Fruit fly (Drosophila melanogaster) whole organism, wandering third instar larva: ENCODE measurements around the gene Eip74EF.

Experiments
- Abd-B ChIP-seq: fragments of >200 bp; optimal IDR thresholded peaks from 2 replicates; lab custom pipeline; 2017; ENCODE audit warnings: missing biosample characterization, missing genetic modification characterization
- CG32264 ChIP-seq: fragments of 200-800 bp; sonication (Bioruptor generic); optimal IDR thresholded peaks from 2 replicates; lab custom pipeline; 2016; ENCODE audit warnings: missing biosample characterization, missing genetic modification characterization
- CG9705 ChIP-seq: fragments of 200-800 bp; sonication (Bioruptor generic); optimal IDR thresholded peaks from 2 replicates; lab custom pipeline; 2018; ENCODE audit warnings: missing biosample characterization, mild to moderate bottlenecking, missing genetic modification characterization
- CrebA ChIP-seq: fragments of 200-800 bp; sonication (Bioruptor generic); optimal IDR thresholded peaks from 2 replicates; lab custom pipeline; 2016; ENCODE audit warnings: missing biosample characterization, mild to moderate bottlenecking, missing genetic modification characterization, borderline replicate concordance
- Dfd ChIP-seq: fragments of >200 bp; optimal IDR thresholded peaks from 2 replicates; lab custom pipeline; 2017; ENCODE audit warnings: missing biosample characterization, missing genetic modification characterization
- Dif ChIP-seq: fragments of 200-275, 200-300 bp; sonication (Bioruptor generic); optimal IDR thresholded peaks from 2 replicates; lab custom pipeline; 2018; ENCODE audit warnings: missing biosample characterization, missing genetic modification characterization; ENCODE audit not compliant: partially characterized antibody
- GATAd ChIP-seq: sonication (Bioruptor generic); optimal IDR thresholded peaks from 2 replicates; lab custom pipeline; 2016; ENCODE audit warnings: missing biosample characterization, missing genetic modification characterization
- HLH106 ChIP-seq: fragments of 200-800 bp; optimal IDR thresholded peaks from 3 replicates; lab custom pipeline; 2019; ENCODE audit warnings: missing biosample characterization, mild to moderate bottlenecking, missing genetic modification characterization, moderate library complexity
- Hnf4 ChIP-seq: fragments of 200-800 bp; sonication (Bioruptor generic); optimal IDR thresholded peaks from 2 replicates; lab custom pipeline; 2016; ENCODE audit warnings: missing biosample characterization, mild to moderate bottlenecking, missing genetic modification characterization
- Hr78 ChIP-seq: fragments of >200 bp; optimal IDR thresholded peaks from 2 replicates; lab custom pipeline; 2017; ENCODE audit warnings: missing biosample characterization, missing genetic modification characterization
- Hr83 ChIP-seq: fragments of 200-300 bp; sonication (Bioruptor generic); optimal IDR thresholded peaks from 2 replicates; lab custom pipeline; 2016; ENCODE audit warnings: missing biosample characterization, mild to moderate bottlenecking, missing genetic modification characterization, moderate library complexity; ENCODE audit not compliant: poor library complexity, severe bottlenecking
- Jra ChIP-seq: sonication (Bioruptor generic); optimal IDR thresholded peaks from 2 replicates; lab custom pipeline; 2016; ENCODE audit warnings: missing biosample characterization, missing genetic modification characterization
- Myc ChIP-seq: fragments of >200 bp; optimal IDR thresholded peaks from 2 replicates; lab custom pipeline; 2017
- N ChIP-seq: fragments of >200 bp; optimal IDR thresholded peaks from 2 replicates; lab custom pipeline; 2018; ENCODE audit warnings: missing biosample characterization, missing external identifiers, missing genetic modification characterization
- OdsH ChIP-seq: fragments of 200-800 bp; sonication (Bioruptor generic); optimal IDR thresholded peaks from 2 replicates; lab custom pipeline; 2016; ENCODE audit warnings: missing biosample characterization, mild to moderate bottlenecking, missing genetic modification characterization
- Rel ChIP-seq, 2 experiments: fragments of 200-800 bp; sonication (Bioruptor generic) in 1 of 2; optimal IDR thresholded peaks; 2 replicates in 1 of 2; 3 replicates in 1 of 2; lab custom pipeline; 2016 to 2019; ENCODE audit warnings: mild to moderate bottlenecking in 2 of 2, missing biosample characterization in 2 of 2, missing genetic modification characterization in 2 of 2, moderate library complexity in 1 of 2
- Sp1 ChIP-seq: fragments of 200-800 bp; sonication (Bioruptor generic); optimal IDR thresholded peaks from 3 replicates; lab custom pipeline; 2019; ENCODE audit warnings: missing biosample characterization, mild to moderate bottlenecking, missing genetic modification characterization, moderate library complexity
- Vsx2 ChIP-seq: fragments of 200-300, 225-300 bp; sonication (Bioruptor generic); optimal IDR thresholded peaks from 2 replicates; lab custom pipeline; 2018; ENCODE audit warnings: missing biosample characterization, missing genetic modification characterization; ENCODE audit not compliant: partially characterized antibody
- br ChIP-seq: fragments of 200-800 bp; sonication (Bioruptor generic); optimal IDR thresholded peaks from 2 replicates; lab custom pipeline; 2016; ENCODE audit warnings: missing biosample characterization, missing genetic modification characterization
- brk ChIP-seq: fragments of 200-800 bp; sonication (Bioruptor generic); optimal IDR thresholded peaks from 2 replicates; lab custom pipeline; 2016; ENCODE audit warnings: missing biosample characterization, mild to moderate bottlenecking, missing genetic modification characterization
- dl ChIP-seq, 2 experiments: fragments of 175-275, 200-275 bp in 1 of 2; fragments of 200-275 bp in 1 of 2; sonication (Bioruptor generic); optimal IDR thresholded peaks; lab custom pipeline; 2018; ENCODE audit warnings: mild to moderate bottlenecking in 2 of 2, missing biosample characterization in 2 of 2, missing genetic modification characterization in 2 of 2, moderate library complexity in 2 of 2; ENCODE audit not compliant: partially characterized antibody in 2 of 2, insufficient read depth in 1 of 2
- dmrt93B ChIP-seq: fragments of 200-800 bp; sonication (Bioruptor generic); optimal IDR thresholded peaks from 2 replicates; lab custom pipeline; 2018; ENCODE audit warnings: missing biosample characterization, mild to moderate bottlenecking, missing genetic modification characterization
- dsf ChIP-seq: sonication (Bioruptor generic); optimal IDR thresholded peaks from 2 replicates; lab custom pipeline; 2016; ENCODE audit warnings: missing biosample characterization, missing genetic modification characterization, borderline replicate concordance
- ey ChIP-seq: fragments of 200-800 bp; sonication (Bioruptor generic); optimal IDR thresholded peaks from 2 replicates; lab custom pipeline; 2016; ENCODE audit warnings: missing biosample characterization, missing genetic modification characterization
- foxo ChIP-seq, 2 experiments: fragments of 200-800 bp; sonication (Bioruptor generic); optimal IDR thresholded peaks; 2 replicates in 1 of 2; 3 replicates in 1 of 2; lab custom pipeline; 2016 to 2017; ENCODE audit warnings: missing biosample characterization in 2 of 2, missing genetic modification characterization in 2 of 2
- fru ChIP-seq: fragments of 200-800 bp; sonication (Bioruptor generic); optimal IDR thresholded peaks from 3 replicates; lab custom pipeline; 2016; ENCODE audit warnings: missing biosample characterization, mild to moderate bottlenecking, missing genetic modification characterization
- h ChIP-seq: fragments of 200-800 bp; sonication (Bioruptor generic); optimal IDR thresholded peaks from 3 replicates; lab custom pipeline; 2016; ENCODE audit warnings: missing biosample characterization, mild to moderate bottlenecking, missing genetic modification characterization
- jim ChIP-seq: fragments of 175-275, 200-325 bp; sonication (Bioruptor generic); optimal IDR thresholded peaks from 2 replicates; lab custom pipeline; 2016; ENCODE audit warnings: missing biosample characterization, mild to moderate bottlenecking, missing genetic modification characterization
- lola ChIP-seq: fragments of >200 bp; optimal IDR thresholded peaks from 2 replicates; lab custom pipeline; 2017; ENCODE audit warnings: missing biosample characterization, missing genetic modification characterization
- pan ChIP-seq: fragments of >200 bp; optimal IDR thresholded peaks from 2 replicates; lab custom pipeline; 2017
- psq ChIP-seq: fragments of 200-800 bp; sonication (Bioruptor generic); optimal IDR thresholded peaks from 3 replicates; lab custom pipeline; 2017; ENCODE audit warnings: missing biosample characterization, mild to moderate bottlenecking, missing genetic modification characterization, moderate library complexity
- rgr ChIP-seq: fragments of 200-800 bp; sonication (Bioruptor generic); optimal IDR thresholded peaks from 3 replicates; lab custom pipeline; 2016; ENCODE audit warnings: missing biosample characterization, mild to moderate bottlenecking, missing genetic modification characterization
- sage ChIP-seq: fragments of 200-800 bp; sonication (Bioruptor generic); optimal IDR thresholded peaks from 2 replicates; lab custom pipeline; 2016; ENCODE audit warnings: missing biosample characterization, mild to moderate bottlenecking, missing genetic modification characterization
- sv ChIP-seq: fragments of 200-800 bp; sonication (Bioruptor generic); optimal IDR thresholded peaks from 3 replicates; lab custom pipeline; 2016; ENCODE audit warnings: missing biosample characterization, missing genetic modification characterization
- tai ChIP-seq: sonication (Bioruptor generic); optimal IDR thresholded peaks from 2 replicates; lab custom pipeline; 2016; ENCODE audit warnings: missing biosample characterization, missing genetic modification characterization
- usp ChIP-seq: fragments of >200 bp; optimal IDR thresholded peaks from 2 replicates; lab custom pipeline; 2017; ENCODE audit warnings: missing biosample characterization, missing genetic modification characterization
- woc ChIP-seq: sonication (Bioruptor generic); optimal IDR thresholded peaks from 2 replicates; lab custom pipeline; 2016; ENCODE audit warnings: missing biosample characterization, mild to moderate bottlenecking, missing genetic modification characterization

The Eip74EF gene

DNA sequence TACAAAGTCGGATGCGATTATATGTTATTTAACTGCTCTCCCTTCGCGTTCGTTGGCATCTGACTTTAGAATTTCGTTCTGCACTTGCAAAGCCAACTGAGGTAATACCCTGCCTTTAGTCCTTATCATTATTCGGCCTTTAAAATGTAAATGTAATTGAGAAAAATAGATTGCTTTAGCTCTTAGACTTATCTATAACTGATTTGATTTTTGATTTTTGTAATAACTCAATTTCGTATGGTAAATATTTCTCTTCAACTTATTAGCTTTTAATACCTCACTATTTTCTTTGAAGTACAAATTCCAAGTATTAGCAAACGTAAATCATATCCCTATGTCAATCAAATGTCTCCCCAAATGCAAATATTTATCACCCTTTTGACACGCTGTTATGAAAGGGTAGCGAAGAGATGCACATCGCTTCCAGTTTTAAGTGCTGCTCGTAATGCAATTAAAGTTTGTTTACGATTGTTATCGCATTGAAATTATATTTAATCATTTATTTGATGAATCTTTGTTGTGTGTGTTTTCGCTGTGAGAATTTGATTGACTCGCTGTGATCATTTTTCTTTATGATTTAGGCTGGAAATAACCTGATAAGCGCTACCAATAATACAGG lies 5.2 kb upstream of the Eip74EF start:
- TF ChIP-seq GATAd (GFP tag; lab: Kevin White, UChicago), result no peak
- TF ChIP-seq HLH106, result no peak
- no peak for TF ChIP-seq foxo (GFP tag; optimal IDR thresholded peaks at IDR 0.05; lab: Kevin White, UChicago)
- TF ChIP-seq sage (GFP tag; lab: Kevin White, UChicago), result no peak
- TF ChIP-seq brk, result no peak

DNA sequence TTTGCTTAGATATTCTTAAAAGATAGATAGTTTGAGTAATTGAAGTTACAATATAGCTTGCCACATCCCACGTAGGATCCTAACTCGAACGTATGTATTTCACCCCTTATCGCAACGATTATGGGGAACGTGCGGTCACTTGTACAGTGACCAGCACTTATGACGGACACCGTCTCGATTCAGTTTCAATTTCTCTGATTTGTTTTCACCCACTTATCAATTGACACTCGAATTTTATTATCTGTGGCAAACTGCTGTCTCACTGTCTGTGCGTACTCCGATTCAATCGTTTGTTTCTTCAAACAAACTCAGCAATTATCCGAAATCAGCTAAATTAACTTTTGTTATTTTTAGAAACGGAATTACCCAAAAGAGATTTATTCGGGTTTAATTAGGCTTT lies 3.8 kb upstream of the Eip74EF start:
- TF ChIP-seq fru (GFP tag; lab: Kevin White, UChicago) (no peak), ey (GFP tag; lab: Kevin White, UChicago) (no peak), Abd-B (GFP tag; lab: Kevin White, UChicago) (no peak), HLH106 (no peak), Hr78 (GFP tag; lab: Kevin White, UChicago) (no peak), N (GFP tag; lab: Kevin White, UChicago) (no peak), sv (GFP tag; lab: Kevin White, UChicago) (no peak), h (GFP tag; lab: Kevin White, UChicago) (peak; percentile 25), Hnf4 (GFP tag; lab: Kevin White, UChicago) (no peak), OdsH (GFP tag; lab: Kevin White, UChicago) (no peak), CG9705 (GFP tag; lab: Kevin White, UChicago) (no peak), Dfd (GFP tag; lab: Kevin White, UChicago) (no peak), foxo (GFP tag; optimal IDR thresholded peaks at IDR 0.05; lab: Kevin White, UChicago) (peak in 1 of 2 experiments; percentile 6), Hr83 (GFP tag; lab: Kevin White, UChicago) (no peak), lola (GFP tag; lab: Kevin White, UChicago) (no peak), psq (GFP tag; lab: Kevin White, UChicago) (no peak), dsf (no peak)

DNA sequence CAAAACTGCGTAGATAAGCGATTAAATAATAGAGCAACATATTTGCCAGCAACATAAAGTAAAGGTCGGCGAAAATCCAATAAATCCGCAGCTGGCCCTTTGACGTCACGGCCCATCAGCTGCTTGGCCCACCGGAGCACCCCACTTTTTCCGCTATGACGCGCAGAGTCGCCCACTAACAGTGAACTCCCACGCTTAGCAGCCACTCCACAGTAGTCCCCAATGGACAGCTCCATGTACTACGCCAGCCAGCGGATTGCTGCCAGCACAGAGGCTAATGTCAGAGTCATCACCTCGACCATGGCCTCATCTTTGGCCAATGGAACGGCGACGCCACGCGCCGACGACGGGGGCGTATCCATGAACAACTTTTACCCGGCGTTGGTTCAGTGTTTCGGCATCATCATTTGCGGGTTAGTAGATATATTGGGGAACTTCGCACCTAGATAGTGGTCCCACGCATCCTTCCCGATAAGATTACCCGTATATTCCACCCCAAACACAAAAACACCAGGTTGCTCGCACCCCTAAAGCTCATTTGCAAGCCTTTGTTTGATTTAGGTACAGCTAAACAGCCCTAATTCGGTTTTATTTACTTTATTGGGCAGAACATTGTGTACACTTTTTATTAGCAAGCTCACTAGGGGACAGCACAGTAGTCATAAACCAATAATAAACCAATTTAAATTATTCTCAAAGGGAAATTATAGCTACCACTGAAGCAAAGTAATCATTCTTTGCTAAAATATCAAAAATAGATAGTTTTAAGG lies 3.1 kb upstream of the Eip74EF start:
- TF ChIP-seq CrebA (GFP tag; lab: Kevin White, UChicago) (no peak), Rel (GFP tag; optimal IDR thresholded peaks at IDR 0.05; lab: Kevin White, UChicago) (no peak), Rel (tag; optimal IDR thresholded peaks at IDR 0.05; lab: Kevin White, UChicago) (no peak)
- TF ChIP-seq, all 38 proteins: peak for 0

DNA sequence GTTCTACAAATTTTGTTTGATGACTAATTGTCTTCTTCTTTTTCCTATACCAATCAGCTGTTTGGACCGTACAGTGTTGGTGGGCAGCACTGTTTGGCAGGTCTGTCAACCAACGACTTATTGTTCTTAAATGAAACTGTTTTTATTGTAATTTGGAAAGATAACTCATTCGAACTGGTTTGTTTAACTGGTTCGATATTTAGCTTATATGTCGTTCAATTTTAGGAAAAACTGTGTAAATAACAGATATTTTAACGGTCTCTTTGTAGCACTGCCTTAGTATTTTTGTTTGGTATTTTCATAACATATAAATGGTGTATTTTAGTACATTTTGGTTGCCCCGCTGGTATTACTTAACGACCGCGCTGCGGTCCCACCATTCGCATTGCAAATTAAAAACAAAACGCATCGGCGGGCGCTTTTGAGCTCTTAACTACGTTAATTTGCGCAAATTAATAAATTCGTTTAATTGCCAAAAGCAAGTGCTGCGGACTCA lies 2.4 kb upstream of the Eip74EF start, which contains the start of the genes Vps60 and anchor:
Gene Vps60, minus strand, starts transcription at position 175 of the 496 bp plus-strand sequence.
Gene anchor, plus strand, starts transcription at position 374 of the 496 bp plus-strand sequence.
- peak; percentile 63 for TF ChIP-seq psq (GFP tag; lab: Kevin White, UChicago)
- TF ChIP-seq HLH106, result peak; percentile 44
- peak; percentile 84 for TF ChIP-seq brk
- peak; percentile 50 for TF ChIP-seq CG32264 (GFP tag; lab: Kevin White, UChicago)
- TF ChIP-seq OdsH (GFP tag; lab: Kevin White, UChicago), result peak; percentile 64
- no peak for TF ChIP-seq Dfd (GFP tag; lab: Kevin White, UChicago)
- peak; percentile 6 for TF ChIP-seq dmrt93B
- no peak for TF ChIP-seq lola (GFP tag; lab: Kevin White, UChicago)
- no peak for TF ChIP-seq Hr78 (GFP tag; lab: Kevin White, UChicago)
- TF ChIP-seq Dif (GFP tag; lab: Kevin White, UChicago), result no peak
- no peak for TF ChIP-seq CrebA (GFP tag; lab: Kevin White, UChicago)
- peak; percentile 93 for TF ChIP-seq Jra (GFP tag; lab: Kevin White, UChicago)
- TF ChIP-seq Hnf4 (GFP tag; lab: Kevin White, UChicago), result peak; percentile 90
- TF ChIP-seq GATAd (GFP tag; lab: Kevin White, UChicago), result no peak
- peak; percentile 82 for TF ChIP-seq rgr (GFP tag; lab: Kevin White, UChicago)
- peak; percentile 66 for TF ChIP-seq woc (GFP tag; lab: Kevin White, UChicago)
- TF ChIP-seq tai (GFP tag; lab: Kevin White, UChicago), result peak; percentile 92
- TF ChIP-seq jim, result no peak
- peak; percentile 60 for TF ChIP-seq Sp1 (GFP tag; lab: Kevin White, UChicago)
- TF ChIP-seq Myc (lab: Kevin White, UChicago), result peak; percentile 60
- TF ChIP-seq sage (GFP tag; lab: Kevin White, UChicago), result peak; percentile 47
- no peak for TF ChIP-seq Abd-B (GFP tag; lab: Kevin White, UChicago)
- no peak for TF ChIP-seq Vsx2 (GFP tag; lab: Kevin White, UChicago)
- peak; percentile 14 for TF ChIP-seq Hr83 (GFP tag; lab: Kevin White, UChicago)
- peak; percentile 28 for TF ChIP-seq CG9705 (GFP tag; lab: Kevin White, UChicago)
- peak in 1 of 2 experiments; percentile 79 for TF ChIP-seq foxo (GFP tag; optimal IDR thresholded peaks at IDR 0.05; lab: Kevin White, UChicago)
- no peak for TF ChIP-seq pan (lab: Kevin White, UChicago)
- TF ChIP-seq N (GFP tag; lab: Kevin White, UChicago), result no peak
- peak; percentile 80 for TF ChIP-seq h (GFP tag; lab: Kevin White, UChicago)
- TF ChIP-seq sv (GFP tag; lab: Kevin White, UChicago), result peak; percentile 54
- TF ChIP-seq dl (GFP tag; optimal IDR thresholded peaks at IDR 0.05; lab: Kevin White, UChicago; ENCODE audit: insufficient read depth in 1 of 2, partially characterized antibody in 2 of 2), result no peak
- no peak for TF ChIP-seq Rel (GFP tag; optimal IDR thresholded peaks at IDR 0.05; lab: Kevin White, UChicago)
- peak; percentile 86 for TF ChIP-seq Rel (tag; optimal IDR thresholded peaks at IDR 0.05; lab: Kevin White, UChicago)
- TF ChIP-seq br (GFP tag; lab: Kevin White, UChicago), result peak; percentile 75
- TF ChIP-seq ey (GFP tag; lab: Kevin White, UChicago), result peak; percentile 72
- peak; percentile 50 for TF ChIP-seq dsf
- no peak for TF ChIP-seq usp
